Worm (Caenorhabditis elegans): ENCODE data around the gene cgef-1.

cgef-1 gene

DNA sequence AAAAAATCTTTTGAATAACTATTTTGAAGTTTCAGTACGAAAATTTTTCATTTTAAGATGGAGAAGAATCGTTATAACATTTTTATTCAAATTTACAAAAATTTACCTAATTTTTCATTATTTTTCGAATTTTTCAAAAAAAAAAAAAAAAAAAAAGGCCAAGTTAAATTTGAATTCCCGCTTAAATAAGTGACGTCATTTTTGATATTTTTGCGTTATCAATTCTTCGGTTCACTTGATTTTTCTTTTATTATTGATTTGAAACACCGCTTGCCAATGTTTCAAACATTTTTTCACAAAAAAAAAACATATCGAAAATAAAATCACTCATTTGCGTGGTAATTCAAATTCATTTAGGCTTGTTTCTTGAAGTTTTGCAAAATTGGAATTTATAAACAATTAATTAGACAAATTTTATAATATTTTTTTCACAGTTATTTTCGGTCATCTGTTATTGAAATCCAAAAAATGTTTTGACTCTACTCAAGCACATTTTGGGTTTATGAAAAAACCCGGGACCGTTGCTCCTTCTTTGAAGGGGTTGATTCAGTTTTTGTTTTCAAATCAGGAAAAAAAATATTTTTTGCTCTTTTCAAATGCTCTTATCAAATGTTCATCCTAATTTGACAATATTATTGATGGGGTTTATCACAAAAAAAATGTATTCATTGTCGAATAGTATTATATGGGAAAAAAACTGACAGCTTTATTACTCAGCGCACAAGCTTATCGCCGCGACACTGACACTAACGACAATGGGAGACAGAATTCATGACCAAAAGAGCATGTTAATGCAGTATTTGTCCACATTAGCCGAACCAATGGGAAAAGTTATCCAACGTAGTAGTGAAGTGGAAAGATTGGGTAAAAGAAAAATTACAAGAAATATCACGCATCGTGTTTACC, 17.6 kb upstream of the cgef-1 start:
- TF ChIP-seq pqm-1 (tag; optimal IDR thresholded peaks at IDR 0.05) (no peak), unc-55 (GFP tag; optimal IDR thresholded peaks at IDR 0.05) (no peak), K09A11.1 (tag; optimal IDR thresholded peaks at IDR 0.05; ENCODE audit: insufficient read depth) (no peak), mec-3 (tag; optimal IDR thresholded peaks at IDR 0.05; ENCODE audit: borderline replicate concordance) (no peak)

DNA sequence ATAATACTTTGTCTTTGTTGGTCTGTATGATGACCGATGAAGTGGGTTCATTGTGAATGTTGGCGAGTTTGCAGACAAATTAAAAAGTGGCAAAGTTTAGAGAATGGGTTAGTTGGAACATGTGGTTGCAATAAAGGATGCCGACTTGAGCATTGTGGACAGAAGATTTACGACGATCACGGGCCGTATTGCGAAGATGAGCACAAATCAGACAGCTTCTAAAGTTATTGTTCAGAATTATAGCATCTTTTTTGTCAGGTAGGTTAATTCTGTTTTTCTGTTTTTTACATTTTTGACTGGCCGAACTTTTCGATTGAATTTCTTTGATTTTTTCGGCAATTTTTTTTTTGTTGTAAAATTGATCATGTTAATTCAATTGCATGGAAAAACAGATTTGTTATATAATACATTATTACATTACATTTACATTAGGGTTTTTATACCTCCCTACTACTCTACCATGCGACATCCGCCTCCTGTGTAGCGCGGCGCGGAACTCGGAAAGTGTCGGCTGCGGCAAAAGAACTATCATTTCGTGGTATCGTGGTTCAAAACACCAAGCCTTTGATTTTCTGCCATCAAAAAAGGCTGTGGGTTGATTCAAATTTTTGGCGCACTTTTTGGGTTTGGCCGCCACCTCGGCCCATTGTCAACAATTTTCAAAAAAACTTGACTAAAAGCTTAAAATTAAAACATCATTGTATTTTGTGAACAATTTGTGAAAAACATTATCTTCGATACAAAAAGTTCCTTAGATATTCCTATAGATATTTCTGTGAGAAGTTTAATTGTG, 8.2 kb upstream of the cgef-1 start, which contains the start of gene unc-2:
TSS of gene unc-2 (minus strand) at position 51 of the 793 bp plus-strand sequence.
- TF ChIP-seq hlh-13 (GFP tag; optimal IDR thresholded peaks at IDR 0.05) = no peak
- TF ChIP-seq mec-3 (tag; optimal IDR thresholded peaks at IDR 0.05; ENCODE audit: borderline replicate concordance) = no peak
- TF ChIP-seq pat-9 (tag; optimal IDR thresholded peaks at IDR 0.05) = no peak
- TF ChIP-seq ceh-34 (tag; optimal IDR thresholded peaks at IDR 0.05) = no peak
- TF ChIP-seq K09A11.1 (tag; optimal IDR thresholded peaks at IDR 0.05; ENCODE audit: insufficient read depth) = no peak
- TF ChIP-seq ceh-22 (tag; optimal IDR thresholded peaks at IDR 0.05) = no peak
- TF ChIP-seq ref-2 (tag; optimal IDR thresholded peaks at IDR 0.05) = no peak
- no peak for TF ChIP-seq hlh-6 (tag; optimal IDR thresholded peaks at IDR 0.05)
- no peak for TF ChIP-seq F13H6.1 (tag; optimal IDR thresholded peaks at IDR 0.05)
- TF ChIP-seq lim-6 (tag; optimal IDR thresholded peaks at IDR 0.05) = no peak
- TF ChIP-seq Y22D7AL.16 (tag; optimal IDR thresholded peaks at IDR 0.05) = no peak
- no peak for TF ChIP-seq ceh-48 (tag; optimal IDR thresholded peaks at IDR 0.05)
- TF ChIP-seq pha-2 (tag; optimal IDR thresholded peaks at IDR 0.05) = no peak
- no peak for TF ChIP-seq npax-4 (tag; optimal IDR thresholded peaks at IDR 0.05)

DNA sequence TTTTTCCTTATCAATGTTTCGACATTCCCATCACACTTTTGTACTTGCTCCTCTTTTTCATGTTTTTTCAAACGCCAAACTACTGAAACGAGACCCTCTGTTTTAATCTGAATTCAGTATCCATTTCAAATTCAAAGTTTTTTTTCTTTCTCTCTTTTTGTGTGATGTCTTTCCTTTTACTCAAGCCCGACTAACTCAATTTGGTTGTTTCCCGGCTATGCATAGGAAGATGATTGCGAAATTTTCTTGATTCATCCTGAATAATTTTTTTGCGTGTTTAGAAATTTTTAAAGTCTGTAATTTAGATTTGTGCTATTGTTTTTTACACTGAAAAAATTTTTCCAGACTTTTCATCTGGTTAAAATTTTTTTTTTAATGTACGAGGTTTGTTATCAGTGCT, 7.6 kb upstream of the cgef-1 start:
- TF ChIP-seq elt-2 (tag; optimal IDR thresholded peaks at IDR 0.05) (no peak), unc-42 (tag; optimal IDR thresholded peaks at IDR 0.05) (peak; percentile 76)

DNA sequence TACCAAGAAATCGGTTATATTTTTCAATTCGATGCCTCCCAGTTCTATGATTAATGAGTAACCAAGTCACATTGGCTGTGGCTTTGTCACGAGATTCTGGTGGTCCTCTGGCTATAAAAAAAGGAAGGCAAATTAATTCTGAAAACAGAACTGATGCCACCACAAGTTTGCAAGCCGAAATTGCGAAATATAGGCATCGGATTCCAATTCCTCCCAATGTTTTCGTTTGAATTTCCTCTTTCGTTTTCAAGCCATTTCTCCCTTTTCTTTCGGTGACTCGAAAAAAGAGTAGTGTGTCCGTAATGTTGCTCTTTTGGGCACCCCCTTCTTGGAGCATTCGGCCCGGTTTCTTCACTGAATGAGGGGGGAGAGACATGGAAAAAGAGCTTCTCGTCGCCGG, 2.2 kb upstream of the cgef-1 start, which contains the start of gene F55F1.2:
TSS of gene F55F1.2 (minus strand) at position 376 of the 400 bp plus-strand sequence.
- TF ChIP-seq tbx-7 (tag; optimal IDR thresholded peaks at IDR 0.05) (no peak), unc-42 (tag; optimal IDR thresholded peaks at IDR 0.05) (peak; percentile 24)

DNA sequence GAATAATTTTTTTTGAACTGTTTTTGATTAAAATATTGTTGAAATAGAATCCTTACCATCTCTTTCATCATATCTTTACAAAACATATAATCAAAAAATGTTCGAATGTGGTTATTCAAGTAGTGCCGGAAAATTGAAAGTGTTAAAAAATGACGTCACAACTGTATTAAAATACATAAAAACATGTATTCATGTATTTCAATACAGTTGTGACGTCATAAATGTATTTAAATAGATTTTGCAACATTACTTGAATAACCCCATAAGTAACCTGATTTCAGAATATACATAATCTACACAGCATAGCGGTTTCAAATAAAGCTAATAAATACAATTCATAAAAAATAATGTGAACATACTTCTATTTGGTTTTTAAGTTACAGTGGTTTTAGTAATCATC, 5.1 kb downstream of the cgef-1 start:
- no peak for TF ChIP-seq pha-4 (tag; optimal IDR thresholded peaks at IDR 0.05)
- TF ChIP-seq nhr-11 (tag; optimal IDR thresholded peaks at IDR 0.05) = no peak
- no peak for TF ChIP-seq C08G9.2 (tag; optimal IDR thresholded peaks at IDR 0.05)

DNA sequence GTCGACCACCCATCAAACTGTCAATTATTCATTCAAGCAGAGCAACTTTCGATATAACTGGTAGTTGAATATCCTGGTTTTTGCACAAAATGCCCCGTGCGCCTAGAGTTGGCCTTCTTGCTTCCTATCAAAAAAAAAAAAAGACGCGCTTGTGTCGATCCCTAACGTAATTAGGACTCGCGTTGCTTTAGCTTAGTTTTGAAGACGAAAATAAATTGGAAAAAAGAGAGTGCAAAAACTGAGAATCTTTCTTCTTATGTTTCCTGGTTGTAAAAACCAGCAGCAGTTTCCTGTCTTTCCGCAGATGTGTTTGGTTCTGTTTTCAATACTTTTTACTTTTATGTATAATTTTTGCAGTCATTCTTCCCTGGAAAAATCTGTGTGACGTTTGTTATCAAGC, 6.1 kb downstream of the cgef-1 start:
- TF ChIP-seq lin-11 (tag; optimal IDR thresholded peaks at IDR 0.05) (no peak), tbx-2 (tag; optimal IDR thresholded peaks at IDR 0.05) (no peak), gmeb-2 (tag; optimal IDR thresholded peaks at IDR 0.05) (no peak), ceh-31 (tag; optimal IDR thresholded peaks at IDR 0.05) (peak; percentile 4), unc-42 (tag; optimal IDR thresholded peaks at IDR 0.05) (peak; percentile 37), ceh-30 (tag; optimal IDR thresholded peaks at IDR 0.05) (no peak)

DNA sequence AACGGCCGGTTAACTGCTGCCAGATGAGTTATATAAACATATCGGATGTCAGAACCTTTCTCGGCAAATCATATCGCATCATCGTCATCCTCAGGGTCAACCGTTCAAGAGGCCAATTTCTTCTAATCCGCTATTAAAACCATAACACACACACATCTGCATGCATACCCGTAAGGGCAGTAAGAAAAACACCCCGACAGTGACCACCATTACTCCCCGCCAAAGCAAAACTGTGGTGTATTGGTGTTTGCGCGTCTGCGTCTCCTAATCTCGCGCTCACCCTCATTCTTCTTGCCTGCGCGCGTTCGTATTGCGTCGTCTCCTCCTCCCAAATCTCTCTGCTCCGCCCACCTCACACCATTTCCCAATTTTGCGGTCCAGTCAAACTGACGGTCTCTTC, 21.7 kb downstream of the cgef-1 start:
- TF ChIP-seq ahr-1 (tag; optimal IDR thresholded peaks at IDR 0.05) (no peak), sdc-2 (tag; optimal IDR thresholded peaks at IDR 0.05) (peak; percentile 44), nfya-1 (tag; optimal IDR thresholded peaks at IDR 0.05) (no peak), ceh-2 (tag; optimal IDR thresholded peaks at IDR 0.05) (peak; percentile 26), ceh-34 (tag; optimal IDR thresholded peaks at IDR 0.05) (peak; percentile 85), tbx-2 (tag; optimal IDR thresholded peaks at IDR 0.05) (peak; percentile 62), ceh-31 (tag; optimal IDR thresholded peaks at IDR 0.05) (peak; percentile 4), fkh-6 (tag; optimal IDR thresholded peaks at IDR 0.05) (peak; percentile 14), elt-4 (tag; optimal IDR thresholded peaks at IDR 0.05) (no peak), unc-42 (tag; optimal IDR thresholded peaks at IDR 0.05) (no peak), ref-2 (tag; optimal IDR thresholded peaks at IDR 0.05) (peak; percentile 32)

Measured in whole organism, late embryonic.